Worm (Caenorhabditis elegans) whole organism, L4 larva: ENCODE measurements around the gene srw-139.

ENCODE experiments used
- R02D3.7 ChIP-seq: fragments of 150-350 bp; sonication (generic microtip); optimal IDR thresholded peaks from 3 replicates; lab custom pipeline; 2014; ENCODE audit warnings: missing biosample characterization, missing genetic modification characterization
- Y48G9A.11 ChIP-seq: fragments of 200-800 bp; sonication (Bioruptor generic); IDR thresholded peaks from 2 replicates; pipeline ENCODE4 v1.3.6; 2022; ENCODE audit warnings: missing genetic modification reagents, missing genetic modification characterization, missing compliant biosample characterization
- ceh-82 ChIP-seq: sonication (generic microtip); optimal IDR thresholded peaks from 2 replicates; lab custom pipeline; 2017; ENCODE audit warnings: missing biosample characterization, missing genetic modification characterization
- ces-1 ChIP-seq: fragments of 150-350 bp; sonication (generic microtip); optimal IDR thresholded peaks from 4 replicates; lab custom pipeline; 2014; ENCODE audit warnings: missing biosample characterization, missing genetic modification reagents, missing genetic modification characterization
- dpl-1 ChIP-seq: fragments of 150-350 bp; optimal IDR thresholded peaks from 2 replicates; lab custom pipeline; 2014; ENCODE audit warnings: missing biosample characterization, missing genetic modification reagents, missing genetic modification characterization
- gei-8 ChIP-seq: fragments of 200-800 bp; sonication (Bioruptor generic); optimal IDR thresholded peaks from 2 replicates; lab custom pipeline; 2018; ENCODE audit warnings: mild to moderate bottlenecking, missing genetic modification characterization, missing compliant biosample characterization
- lin-39 ChIP-seq: fragments of 150-350 bp; optimal IDR thresholded peaks from 2 replicates; lab custom pipeline; 2014; ENCODE audit warnings: missing biosample characterization, missing genetic modification reagents, missing genetic modification characterization
- nhr-25 ChIP-seq: sonication (generic microtip); optimal IDR thresholded peaks from 2 replicates; lab custom pipeline; 2017; ENCODE audit warnings: missing genetic modification characterization, mild to moderate bottlenecking, missing compliant biosample characterization, antibody characterized with exemption, moderate library complexity, borderline replicate concordance; ENCODE audit not compliant: insufficient read depth
- ztf-11 ChIP-seq: fragments of 150-350 bp; optimal IDR thresholded peaks from 2 replicates; lab custom pipeline; 2014; ENCODE audit warnings: missing biosample characterization, missing genetic modification characterization

ce11 chrV:2993816-2994215, 8.6 kb upstream of the srw-139 start, which contains the start of gene srw-115:
- TF ChIP-seq nhr-25 (no peak), dpl-1 (GFP tag; lab: Kevin White, UChicago) (no peak), ces-1 (no peak), lin-39 (tag; lab: Kevin White, UChicago) (no peak), ceh-82 (tag; lab: Kevin White, UChicago) (no peak), R02D3.7 (tag; lab: Kevin White, UChicago) (no peak), Y48G9A.11 (GFP tag; lab: Robert Waterston, UW) (no peak), ztf-11 (tag; lab: Kevin White, UChicago) (no peak), gei-8 (GFP tag; lab: Kevin White, UChicago) (no peak)
